Worm (Caenorhabditis elegans): ENCODE measurements around the gene C47E12.12.

The C47E12.12 gene

DNA sequence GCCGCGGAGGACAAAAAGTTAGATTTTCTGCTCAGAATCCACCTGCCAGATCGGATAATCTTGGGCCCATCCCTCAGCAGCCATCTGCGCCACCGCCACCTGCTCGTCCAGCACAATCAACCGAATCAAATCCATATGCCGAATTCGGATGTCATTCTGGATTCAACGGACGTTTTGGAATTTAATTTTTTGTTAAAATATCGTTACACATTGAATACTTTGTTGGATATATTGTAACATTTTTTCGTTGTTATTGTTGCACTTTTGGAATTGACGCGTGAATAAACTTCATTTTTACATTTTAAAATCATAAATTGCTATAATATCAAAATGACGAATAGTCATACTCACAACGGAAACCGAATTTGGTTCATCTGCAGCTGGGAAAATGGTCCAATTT lies 38.9 kb downstream of the C47E12.12 start, which contains the start of gene spe-29:
spe-29 (plus strand) TSS at position 301 of the 400 bp plus-strand sequence.
- TF ChIP-seq nhr-28 (tag; optimal IDR thresholded peaks at IDR 0.05) (no peak), nhr-76 (tag; optimal IDR thresholded peaks at IDR 0.05) (no peak), drap-1 (GFP tag; optimal IDR thresholded peaks at IDR 0.05) (no peak), lin-13 (tag; optimal IDR thresholded peaks at IDR 0.05) (no peak), elt-1 (tag; optimal IDR thresholded peaks at IDR 0.05; ENCODE audit: borderline replicate concordance, insufficient read depth) (no peak), ztf-11 (tag; optimal IDR thresholded peaks at IDR 0.05) (no peak), unc-62 (GFP tag; optimal IDR thresholded peaks at IDR 0.05) (no peak), ces-1 (GFP tag; optimal IDR thresholded peaks at IDR 0.05) (no peak), zip-8 (tag; optimal IDR thresholded peaks at IDR 0.05) (no peak), lin-32 (GFP tag; optimal IDR thresholded peaks at IDR 0.05) (no peak), flh-1 (GFP tag; optimal IDR thresholded peaks at IDR 0.05) (no peak), cnd-1 (tag; optimal IDR thresholded peaks at IDR 0.05) (no peak), snpc-4 (tag; optimal IDR thresholded peaks at IDR 0.05) (no peak)

DNA sequence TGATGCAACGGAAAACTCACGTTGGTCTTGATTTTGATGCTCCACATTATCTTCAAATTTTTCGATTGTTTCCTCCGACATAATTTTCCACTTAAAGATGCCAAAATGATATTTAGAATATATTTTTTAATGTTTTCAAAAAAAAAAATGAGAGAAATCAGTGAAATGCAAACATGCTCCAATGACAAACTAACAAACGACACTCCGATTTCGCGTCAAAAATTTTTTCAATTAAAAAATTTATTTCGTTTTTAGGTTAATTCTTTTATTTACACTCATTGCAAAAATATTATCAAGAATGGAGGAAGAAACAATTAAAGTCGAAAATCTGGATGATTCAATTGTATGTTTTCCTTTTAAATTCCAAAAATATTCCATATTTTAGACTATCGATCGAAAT lies 40.5 kb downstream of the C47E12.12 start, which contains the start of the genes trmt-10A and F25H8.2:
trmt-10A (minus strand) TSS at position 159 of the 400 bp plus-strand sequence.
F25H8.2 (plus strand) TSS at position 181 of the 400 bp plus-strand sequence.
- TF ChIP-seq unc-39 (tag; optimal IDR thresholded peaks at IDR 0.05), result no peak
- TF ChIP-seq zip-8 (tag; optimal IDR thresholded peaks at IDR 0.05), result no peak
- TF ChIP-seq snpc-4 (tag; optimal IDR thresholded peaks at IDR 0.05), result no peak
- peak; percentile 58 for TF ChIP-seq lsy-2 (tag; optimal IDR thresholded peaks at IDR 0.05)
- TF ChIP-seq nhr-237 (tag; optimal IDR thresholded peaks at IDR 0.05), result peak; percentile 59
- no peak for TF ChIP-seq sptf-1 (tag; optimal IDR thresholded peaks at IDR 0.05)

DNA sequence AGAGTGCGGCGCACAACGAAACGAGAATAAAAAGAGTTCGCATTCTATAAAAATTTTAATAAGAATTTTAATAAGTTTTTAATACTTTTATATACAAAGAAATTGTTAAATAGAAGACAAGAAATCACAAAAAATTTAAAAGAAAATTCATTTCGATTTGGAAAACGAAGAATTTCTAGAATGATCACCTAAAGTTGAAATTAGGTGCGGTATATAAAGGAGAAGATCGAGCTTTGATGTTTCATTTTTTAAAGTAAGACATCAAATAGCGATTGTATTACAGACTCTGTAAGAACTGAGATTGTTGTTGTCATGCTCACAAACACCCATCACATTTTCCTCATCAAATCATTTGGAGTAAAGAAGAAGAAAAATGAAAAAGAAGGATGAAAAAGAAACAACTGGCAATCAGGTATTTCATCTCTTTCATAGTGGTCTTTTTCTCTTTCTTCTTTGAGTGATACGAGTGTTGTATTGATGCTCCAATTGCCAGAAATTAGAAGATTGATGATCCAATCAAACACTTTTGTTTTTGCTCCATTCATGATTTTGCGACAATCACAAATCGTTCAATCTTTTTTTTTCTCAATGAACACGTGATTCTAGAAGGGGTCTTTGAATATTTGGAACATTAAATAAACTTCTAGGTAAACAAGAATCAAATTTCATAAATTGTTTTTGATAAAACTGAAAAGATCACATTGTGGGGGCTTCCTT lies 44.2 kb downstream of the C47E12.12 start, which contains the start of gene dur-1:
dur-1 (minus strand) TSS at position 51 of the 717 bp plus-strand sequence.
- TF ChIP-seq M03D4.4 (tag; optimal IDR thresholded peaks at IDR 0.05), result no peak
- TF ChIP-seq unc-120 (tag; optimal IDR thresholded peaks at IDR 0.05; ENCODE audit: poor library complexity, severe bottlenecking), result peak; percentile 9
- TF ChIP-seq snpc-4 (tag; optimal IDR thresholded peaks at IDR 0.05), result no peak
- peak; percentile 75 for TF ChIP-seq unc-62 (GFP tag; optimal IDR thresholded peaks at IDR 0.05)

DNA sequence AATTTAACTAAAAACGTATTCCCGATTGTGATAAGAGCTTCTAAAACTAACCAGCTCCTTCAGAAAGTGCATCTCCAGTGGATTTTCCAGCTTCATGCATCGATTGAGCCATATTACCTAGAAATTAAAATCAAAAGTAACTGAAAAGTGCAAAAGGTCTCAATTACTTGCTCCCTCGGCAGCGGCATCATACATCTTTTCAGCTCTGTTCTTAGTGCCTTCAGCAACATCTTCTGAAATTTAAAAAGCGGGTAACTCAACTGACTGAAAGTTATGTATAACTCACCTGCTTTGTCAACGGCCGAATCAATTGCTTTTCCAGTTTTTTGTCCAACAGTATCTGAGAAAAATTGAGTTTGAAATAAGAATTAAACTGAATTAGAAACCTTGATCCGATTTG lies 48.1 kb downstream of the C47E12.12 start:
- no peak for TF ChIP-seq drap-1 (GFP tag; optimal IDR thresholded peaks at IDR 0.05)
- TF ChIP-seq ham-2 (GFP tag; optimal IDR thresholded peaks at IDR 0.05), result no peak
- no peak for TF ChIP-seq nhr-12 (tag; optimal IDR thresholded peaks at IDR 0.05)
- no peak for TF ChIP-seq ztf-11 (tag; optimal IDR thresholded peaks at IDR 0.05)
- TF ChIP-seq snpc-4 (tag; optimal IDR thresholded peaks at IDR 0.05), result no peak
- no peak for TF ChIP-seq unc-120 (tag; optimal IDR thresholded peaks at IDR 0.05; ENCODE audit: poor library complexity, severe bottlenecking)
- no peak for TF ChIP-seq ceh-43 (GFP tag; optimal IDR thresholded peaks at IDR 0.05)
- TF ChIP-seq ces-1 (GFP tag; optimal IDR thresholded peaks at IDR 0.05), result no peak
- no peak for TF ChIP-seq ceh-39 (tag; optimal IDR thresholded peaks at IDR 0.05)
- TF ChIP-seq pha-4 (tag; optimal IDR thresholded peaks at IDR 0.05), result no peak
- TF ChIP-seq sptf-1 (tag; optimal IDR thresholded peaks at IDR 0.05), result no peak

All from whole organism, mixed stage, embryonic.